Worm (Caenorhabditis elegans) whole organism, mixed stage, embryonic: ENCODE results near the gene unc-84.

ENCODE experiments used
- M03D4.4 ChIP-seq: sonication (generic microtip); optimal IDR thresholded peaks from 2 replicates; lab custom pipeline; 2017; ENCODE audit warnings: mild to moderate bottlenecking, missing genetic modification characterization, missing compliant biosample characterization
- bed-3 ChIP-seq: fragments of 200-800 bp; sonication (Bioruptor generic); optimal IDR thresholded peaks from 3 replicates; lab custom pipeline; 2018; ENCODE audit warnings: mild to moderate bottlenecking, missing genetic modification characterization, moderate library complexity, missing compliant biosample characterization
- ceh-39 ChIP-seq: fragments of 150-350 bp; optimal IDR thresholded peaks from 2 replicates; lab custom pipeline; 2014; ENCODE audit warnings: missing biosample characterization, missing genetic modification characterization
- ceh-43 ChIP-seq: fragments of 200-800 bp; sonication (Bioruptor generic); optimal IDR thresholded peaks from 2 replicates; lab custom pipeline; 2018; ENCODE audit warnings: mild to moderate bottlenecking, missing genetic modification characterization, moderate library complexity, missing compliant biosample characterization
- ceh-83 ChIP-seq: fragments of 200-800 bp; sonication (Bioruptor generic); optimal IDR thresholded peaks from 2 replicates; lab custom pipeline; 2018; ENCODE audit warnings: mild to moderate bottlenecking, missing genetic modification characterization, missing compliant biosample characterization
- ces-1 ChIP-seq: fragments of 150-350 bp; optimal IDR thresholded peaks from 2 replicates; lab custom pipeline; 2014; ENCODE audit warnings: missing biosample characterization, missing genetic modification reagents, missing genetic modification characterization
- cnd-1 ChIP-seq: fragments of 200-800 bp; sonication (Bioruptor generic); optimal IDR thresholded peaks from 2 replicates; lab custom pipeline; 2018; ENCODE audit warnings: mild to moderate bottlenecking, missing genetic modification characterization, missing compliant biosample characterization
- drap-1 ChIP-seq: fragments of 200-800 bp; sonication (Bioruptor generic); optimal IDR thresholded peaks from 3 replicates; lab custom pipeline; 2018; ENCODE audit warnings: mild to moderate bottlenecking, missing genetic modification characterization, missing compliant biosample characterization
- elt-1 ChIP-seq: sonication (generic microtip); optimal IDR thresholded peaks from 2 replicates; lab custom pipeline; 2017; ENCODE audit warnings: missing genetic modification characterization, mild to moderate bottlenecking, missing compliant biosample characterization, antibody characterized with exemption, moderate library complexity, borderline replicate concordance; ENCODE audit not compliant: insufficient read depth
- elt-3 ChIP-seq: fragments of 150-350 bp; optimal IDR thresholded peaks from 2 replicates; lab custom pipeline; 2014; ENCODE audit warnings: missing biosample characterization, missing genetic modification characterization
- flh-1 ChIP-seq: fragments of 200-800 bp; sonication (Bioruptor generic); optimal IDR thresholded peaks from 2 replicates; lab custom pipeline; 2018; ENCODE audit warnings: mild to moderate bottlenecking, missing genetic modification characterization, moderate library complexity, missing compliant biosample characterization
- hlh-1 ChIP-seq: fragments of 150-350 bp; optimal IDR thresholded peaks from 2 replicates; lab custom pipeline; 2014; ENCODE audit warnings: missing biosample characterization, missing genetic modification reagents, missing genetic modification characterization
- lin-13 ChIP-seq: fragments of 150-350 bp; optimal IDR thresholded peaks from 2 replicates; lab custom pipeline; 2014; ENCODE audit warnings: missing biosample characterization, missing genetic modification characterization
- lsy-2 ChIP-seq: fragments of 150-350 bp; optimal IDR thresholded peaks from 2 replicates; lab custom pipeline; 2014; ENCODE audit warnings: missing biosample characterization, missing genetic modification characterization
- mab-5 ChIP-seq: fragments of 150-350 bp; optimal IDR thresholded peaks from 2 replicates; lab custom pipeline; 2014; ENCODE audit warnings: missing biosample characterization, missing genetic modification characterization
- mls-2 ChIP-seq: sonication (generic microtip); optimal IDR thresholded peaks from 2 replicates; lab custom pipeline; 2016; ENCODE audit warnings: mild to moderate bottlenecking, missing genetic modification characterization, moderate library complexity, missing compliant biosample characterization
- nhr-12 ChIP-seq: fragments of 150-350 bp; optimal IDR thresholded peaks from 2 replicates; lab custom pipeline; 2014; ENCODE audit warnings: missing biosample characterization, missing genetic modification characterization
- nhr-2 ChIP-seq: fragments of 150-350 bp; optimal IDR thresholded peaks from 2 replicates; lab custom pipeline; 2014; ENCODE audit warnings: missing biosample characterization, missing genetic modification characterization
- nhr-237 ChIP-seq: fragments of 150-350 bp; optimal IDR thresholded peaks from 2 replicates; lab custom pipeline; 2014; ENCODE audit warnings: missing biosample characterization, missing genetic modification characterization
- nhr-28 ChIP-seq: fragments of 150-350 bp; optimal IDR thresholded peaks from 2 replicates; lab custom pipeline; 2014; ENCODE audit warnings: missing biosample characterization, missing genetic modification characterization
- nhr-76 ChIP-seq: sonication (generic microtip); optimal IDR thresholded peaks from 2 replicates; lab custom pipeline; 2017; ENCODE audit warnings: missing biosample characterization, missing genetic modification characterization
- pha-4 ChIP-seq: fragments of 150-350 bp; optimal IDR thresholded peaks from 2 replicates; lab custom pipeline; 2018; ENCODE audit warnings: missing biosample characterization, missing genetic modification reagents, missing genetic modification characterization
- snpc-4 ChIP-seq: fragments of 150-350 bp; optimal IDR thresholded peaks from 2 replicates; lab custom pipeline; 2014; ENCODE audit warnings: missing biosample characterization, missing genetic modification characterization
- sptf-1 ChIP-seq: sonication (generic microtip); optimal IDR thresholded peaks from 2 replicates; lab custom pipeline; 2017; ENCODE audit warnings: mild to moderate bottlenecking, missing genetic modification characterization, moderate library complexity, missing compliant biosample characterization
- unc-120 ChIP-seq: sonication (generic microtip); optimal IDR thresholded peaks from 2 replicates; lab custom pipeline; 2017; ENCODE audit warnings: missing genetic modification characterization, missing compliant biosample characterization; ENCODE audit not compliant: poor library complexity, severe bottlenecking
- unc-39 ChIP-seq: fragments of 150-350 bp; optimal IDR thresholded peaks from 2 replicates; lab custom pipeline; 2014; ENCODE audit warnings: missing biosample characterization, missing genetic modification characterization
- unc-62 ChIP-seq: fragments of 150-350 bp; optimal IDR thresholded peaks from 2 replicates; lab custom pipeline; 2014; ENCODE audit warnings: missing biosample characterization, missing genetic modification reagents, missing genetic modification characterization
- zip-8 ChIP-seq: fragments of 150-350 bp; optimal IDR thresholded peaks from 2 replicates; lab custom pipeline; 2014; ENCODE audit warnings: missing biosample characterization, missing genetic modification characterization
- ztf-11 ChIP-seq: fragments of 150-350 bp; optimal IDR thresholded peaks from 2 replicates; lab custom pipeline; 2014; ENCODE audit warnings: missing biosample characterization, missing genetic modification characterization

unc-84 gene

DNA sequence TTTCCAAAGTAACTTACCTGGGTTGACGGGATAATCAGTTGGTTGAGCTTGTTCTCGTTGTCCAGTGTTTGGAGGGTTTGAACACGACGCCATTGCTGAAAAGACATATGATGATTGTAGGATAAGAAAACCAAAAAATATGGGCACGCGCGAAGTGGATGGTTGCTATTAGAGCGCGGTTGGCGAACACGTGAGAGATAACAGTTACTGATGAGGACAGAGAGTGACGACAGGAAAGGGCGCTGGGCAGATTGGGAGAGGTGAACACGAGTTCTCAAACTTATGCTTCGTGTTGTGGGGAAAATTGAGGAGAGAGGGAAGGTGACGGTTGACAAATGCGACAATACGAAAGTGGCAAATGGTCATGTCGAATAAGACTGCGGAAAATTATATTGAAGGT, 19.3 kb downstream of the unc-84 start, which contains the start of gene F54B11.8:
Gene F54B11.8 (minus strand): TSS at position 101 of the 400 bp plus-strand sequence.
- no peak for TF ChIP-seq mls-2
- no peak for TF ChIP-seq ces-1 (GFP tag; lab: Kevin White, UChicago)
- TF ChIP-seq ceh-43 (GFP tag; lab: Kevin White, UChicago), result no peak
- TF ChIP-seq ceh-83 (GFP tag; lab: Kevin White, UChicago), result no peak
- TF ChIP-seq flh-1 (GFP tag; lab: Kevin White, UChicago), result no peak
- no peak for TF ChIP-seq nhr-237
- TF ChIP-seq lsy-2, result no peak
- no peak for TF ChIP-seq bed-3 (GFP tag; lab: Kevin White, UChicago)
- no peak for TF ChIP-seq elt-1 (tag; lab: Kevin White, UChicago)
- no peak for TF ChIP-seq sptf-1
- no peak for TF ChIP-seq cnd-1 (tag; lab: Kevin White, UChicago)
- TF ChIP-seq M03D4.4 (tag; lab: Kevin White, UChicago), result no peak
- no peak for TF ChIP-seq unc-39
- no peak for TF ChIP-seq unc-62 (GFP tag; lab: Kevin White, UChicago)

DNA sequence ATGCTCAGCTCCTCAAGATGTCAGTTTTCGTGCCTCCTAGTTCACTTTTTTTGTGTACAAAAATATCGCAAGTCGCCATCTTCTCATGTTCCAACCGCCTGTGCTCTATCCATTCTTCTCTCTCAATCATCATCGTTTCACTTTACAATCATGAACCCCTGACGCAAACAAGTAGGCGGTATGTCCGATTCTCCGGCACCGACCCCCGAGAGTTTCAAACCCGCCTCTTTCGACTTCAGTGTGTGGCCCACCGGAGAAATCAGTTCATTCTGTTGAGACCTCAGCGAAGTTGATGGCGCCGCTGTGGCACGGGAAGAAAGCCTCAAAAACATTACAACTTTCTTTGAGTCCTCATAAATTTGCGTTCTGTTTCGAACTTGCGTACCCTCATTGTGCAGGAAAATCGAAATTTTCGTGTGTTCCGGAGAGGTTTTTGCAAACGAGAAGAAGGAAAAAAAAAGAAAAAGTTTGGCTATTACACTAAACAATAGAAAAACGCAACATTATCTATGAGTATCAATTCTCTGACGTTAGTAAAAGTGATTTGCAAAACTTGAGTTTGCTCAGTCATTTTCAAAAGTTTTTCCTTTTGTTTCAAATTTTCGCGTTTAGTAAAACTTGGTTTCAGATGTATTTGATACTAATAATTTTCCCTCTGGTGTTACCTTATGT, 20.5 kb downstream of the unc-84 start, which contains the start of gene F54B11.9:
Gene F54B11.9 (plus strand): TSS at position 622 of the 672 bp plus-strand sequence.
- TF ChIP-seq ceh-43 (GFP tag; lab: Kevin White, UChicago) (no peak), hlh-1 (tag; lab: Kevin White, UChicago) (peak; percentile 27)

ce11 chrX:13605854-13606253, 21.3 kb downstream of the unc-84 start:
- no peak for TF ChIP-seq unc-62 (GFP tag; lab: Kevin White, UChicago)
- TF ChIP-seq drap-1 (GFP tag; lab: Kevin White, UChicago), result no peak
- TF ChIP-seq lin-13 (tag; lab: Kevin White, UChicago), result no peak

ce11 chrX:13610040-13610439, 25.5 kb downstream of the unc-84 start:
- TF ChIP-seq ces-1 (GFP tag; lab: Kevin White, UChicago) (peak; percentile 48), zip-8 (no peak), bed-3 (GFP tag; lab: Kevin White, UChicago) (no peak), ceh-83 (GFP tag; lab: Kevin White, UChicago) (no peak)

DNA sequence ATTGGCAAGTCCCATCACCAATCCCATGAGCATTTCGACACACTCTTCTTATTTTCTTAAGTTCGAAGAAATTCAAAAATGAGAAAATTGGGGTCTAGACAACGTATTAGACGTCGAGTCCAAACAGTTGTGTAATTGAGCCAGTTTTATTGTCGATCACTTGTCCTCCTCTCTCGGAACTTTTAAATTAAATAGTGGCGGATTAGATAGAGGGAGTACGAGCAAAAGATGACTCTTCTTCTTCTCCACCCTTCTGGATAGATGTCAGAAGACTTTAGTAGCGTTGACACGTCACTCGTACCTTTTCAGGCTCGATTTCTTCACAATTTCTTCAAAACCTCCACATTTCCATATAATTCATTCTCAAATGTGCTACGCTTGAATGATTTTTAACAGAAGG, 30.6 kb downstream of the unc-84 start:
- TF ChIP-seq bed-3 (GFP tag; lab: Kevin White, UChicago) (no peak), ces-1 (GFP tag; lab: Kevin White, UChicago) (peak; percentile 35)
- TF ChIP-seq, all 35 proteins: peak for 1

DNA sequence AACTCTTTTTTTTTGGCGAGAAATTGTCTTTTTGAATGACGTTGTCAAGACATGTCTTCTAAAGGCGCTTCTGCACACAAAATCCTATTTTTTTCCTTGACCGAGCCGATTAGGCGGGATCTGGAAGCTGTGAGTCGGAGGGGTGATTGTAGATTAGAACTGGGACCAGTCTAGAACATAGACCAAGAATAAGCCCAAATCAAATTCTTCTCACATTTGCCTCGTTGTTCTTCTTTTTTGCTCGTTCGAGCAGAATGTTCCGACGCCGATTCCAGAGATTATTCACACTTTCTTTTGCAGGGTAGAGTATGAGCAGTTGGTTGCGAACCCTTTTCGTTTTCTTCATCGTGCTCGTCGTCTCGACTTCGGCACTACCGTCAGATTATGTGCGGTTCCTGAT, 34.0 kb downstream of the unc-84 start, which contains the start of gene nlp-53:
Gene nlp-53 (plus strand): TSS at position 301 of the 400 bp plus-strand sequence.
- TF ChIP-seq elt-1 (tag; lab: Kevin White, UChicago), result no peak
- no peak for TF ChIP-seq mab-5 (tag; lab: Kevin White, UChicago)
- TF ChIP-seq pha-4 (tag; lab: Kevin White, UChicago), result no peak
- TF ChIP-seq ceh-83 (GFP tag; lab: Kevin White, UChicago), result no peak
- TF ChIP-seq unc-120, result no peak
- no peak for TF ChIP-seq nhr-28 (tag; lab: Kevin White, UChicago)
- no peak for TF ChIP-seq zip-8
- no peak for TF ChIP-seq M03D4.4 (tag; lab: Kevin White, UChicago)
- no peak for TF ChIP-seq nhr-76 (tag; lab: Kevin White, UChicago)
- no peak for TF ChIP-seq lsy-2
- TF ChIP-seq ceh-39 (tag; lab: Kevin White, UChicago), result no peak
- TF ChIP-seq ztf-11 (tag; lab: Kevin White, UChicago), result no peak
- no peak for TF ChIP-seq mls-2
- TF ChIP-seq snpc-4, result no peak
- no peak for TF ChIP-seq sptf-1
- TF ChIP-seq elt-3 (tag; lab: Kevin White, UChicago), result no peak
- TF ChIP-seq nhr-2 (tag; lab: Kevin White, UChicago), result no peak
- no peak for TF ChIP-seq hlh-1 (tag; lab: Kevin White, UChicago)
- TF ChIP-seq nhr-12 (tag; lab: Kevin White, UChicago), result no peak
